Fruit fly (Drosophila melanogaster) whole organism, prepupa: Measurements from ENCODE around the gene CG32192.

Experiments
- Blimp-1 ChIP-seq: fragments of 200-800 bp; sonication (Bioruptor generic); optimal IDR thresholded peaks from 3 replicates; lab custom pipeline; 2017; ENCODE audit warnings: missing biosample characterization, missing genetic modification characterization, mild to moderate bottlenecking, moderate library complexity, missing genetic modification reagents
- CG10631 ChIP-seq: fragments of 200-800 bp; sonication (Bioruptor generic); optimal IDR thresholded peaks from 2 replicates; lab custom pipeline; 2016; ENCODE audit warnings: missing biosample characterization, missing genetic modification characterization
- CG11294 ChIP-seq: fragments of 200-800 bp; sonication (Bioruptor generic); IDR thresholded peaks from 2 replicates; pipeline ENCODE4 v1.3.6; 2022; ENCODE audit warnings: missing biosample characterization, missing genetic modification characterization
- CG11762 ChIP-seq: fragments of 200-800 bp; sonication (Bioruptor generic); optimal IDR thresholded peaks from 3 replicates; lab custom pipeline; 2016; ENCODE audit warnings: missing biosample characterization, missing genetic modification characterization; ENCODE audit not compliant: insufficient read depth
- CG11902 ChIP-seq: fragments of 200-800 bp; sonication (Bioruptor generic); optimal IDR thresholded peaks from 3 replicates; lab custom pipeline; 2016; ENCODE audit warnings: missing biosample characterization, missing genetic modification characterization
- CG15336 ChIP-seq: fragments of 200-800 bp; sonication (Bioruptor generic); IDR thresholded peaks from 2 replicates; pipeline ENCODE4 v1.3.6; 2022; ENCODE audit warnings: missing biosample characterization, missing genetic modification characterization
- CG1621 ChIP-seq: fragments of 200-800 bp; sonication (Bioruptor generic); optimal IDR thresholded peaks from 3 replicates; lab custom pipeline; 2018; ENCODE audit warnings: missing biosample characterization, mild to moderate bottlenecking, missing genetic modification characterization
- CG3032 ChIP-seq: fragments of 200-800 bp; optimal IDR thresholded peaks from 2 replicates; lab custom pipeline; 2019; ENCODE audit warnings: missing biosample characterization, mild to moderate bottlenecking, missing genetic modification characterization, moderate library complexity
- CG31627 ChIP-seq: fragments of 200-800 bp; sonication (Bioruptor generic); optimal IDR thresholded peaks from 3 replicates; lab custom pipeline; 2016; ENCODE audit warnings: missing biosample characterization, missing genetic modification characterization
- CG32006 ChIP-seq: fragments of 200-800 bp; sonication (Bioruptor generic); optimal IDR thresholded peaks from 3 replicates; lab custom pipeline; 2017; ENCODE audit warnings: missing biosample characterization, mild to moderate bottlenecking, missing genetic modification characterization
- CG3919 ChIP-seq: fragments of 200-800 bp; sonication (Bioruptor generic); optimal IDR thresholded peaks from 3 replicates; lab custom pipeline; 2016; ENCODE audit warnings: missing biosample characterization, missing genetic modification characterization
- CG4318 ChIP-seq: fragments of 200-800 bp; sonication (Bioruptor generic); optimal IDR thresholded peaks from 3 replicates; lab custom pipeline; 2017; ENCODE audit warnings: missing biosample characterization, mild to moderate bottlenecking, missing genetic modification characterization
- CG6163 ChIP-seq: fragments of 200-800 bp; sonication (Bioruptor generic); IDR thresholded peaks from 3 replicates; pipeline ENCODE4 v1.3.6; 2022; ENCODE audit warnings: missing biosample characterization, missing genetic modification characterization
- CG6276 ChIP-seq: fragments of 200-800 bp; sonication (Bioruptor generic); optimal IDR thresholded peaks from 2 replicates; lab custom pipeline; 2017; ENCODE audit warnings: missing biosample characterization, mild to moderate bottlenecking, missing genetic modification characterization
- CG6808 ChIP-seq: fragments of 200-800 bp; sonication (Bioruptor generic); optimal IDR thresholded peaks from 3 replicates; lab custom pipeline; 2017; ENCODE audit warnings: missing biosample characterization, missing genetic modification characterization, mild to moderate bottlenecking, moderate library complexity, missing genetic modification reagents
- CG6854 ChIP-seq: fragments of 200-800 bp; sonication (Bioruptor generic); optimal IDR thresholded peaks from 2 replicates; lab custom pipeline; 2017; ENCODE audit warnings: missing biosample characterization, mild to moderate bottlenecking, missing genetic modification characterization
- CG7368 ChIP-seq: fragments of 200-800 bp; sonication (Bioruptor generic); optimal IDR thresholded peaks from 3 replicates; lab custom pipeline; 2016; ENCODE audit warnings: missing biosample characterization, missing genetic modification characterization
- CG8119 ChIP-seq: fragments of 200-800 bp; sonication (Bioruptor generic); IDR thresholded peaks from 3 replicates; pipeline ENCODE4 v1.3.6; 2022; ENCODE audit warnings: missing biosample characterization, missing genetic modification characterization
- CG8319 ChIP-seq: fragments of 200-800 bp; sonication (Bioruptor generic); optimal IDR thresholded peaks from 3 replicates; lab custom pipeline; 2016; ENCODE audit warnings: missing biosample characterization, missing genetic modification characterization
- CG8632 ChIP-seq: fragments of 200-800 bp; sonication (Bioruptor generic); optimal IDR thresholded peaks from 3 replicates; lab custom pipeline; 2016; ENCODE audit warnings: missing biosample characterization, missing genetic modification characterization
- CG9139 ChIP-seq: fragments of 200-800 bp; sonication (Bioruptor generic); optimal IDR thresholded peaks from 3 replicates; lab custom pipeline; 2017; ENCODE audit warnings: missing biosample characterization, mild to moderate bottlenecking, missing genetic modification characterization
- Eip78C ChIP-seq: fragments of 200-800 bp; sonication (Bioruptor generic); peaks from one replicate; lab custom pipeline; 2016; ENCODE audit warnings: missing biosample characterization, missing genetic modification characterization
- Eip93F ChIP-seq: fragments of 200-800 bp; sonication (Bioruptor generic); optimal IDR thresholded peaks from 2 replicates; lab custom pipeline; 2016; ENCODE audit warnings: missing biosample characterization, mild to moderate bottlenecking, missing genetic modification characterization
- Ets96B ChIP-seq: fragments of 200-800 bp; optimal IDR thresholded peaks from 2 replicates; lab custom pipeline; 2019; ENCODE audit warnings: missing biosample characterization, mild to moderate bottlenecking, missing genetic modification characterization, moderate library complexity
- Gug ChIP-seq: fragments of 200-800 bp; sonication (Bioruptor generic); IDR thresholded peaks from 2 replicates; pipeline ENCODE4 v1.3.6; 2022; ENCODE audit warnings: missing biosample characterization, missing genetic modification characterization
- Hr38 ChIP-seq: sonication (Bioruptor generic); optimal IDR thresholded peaks from 2 replicates; lab custom pipeline; 2016; ENCODE audit warnings: missing biosample characterization, missing genetic modification characterization
- Hr39 ChIP-seq: fragments of 200-800 bp; sonication (Bioruptor generic); optimal IDR thresholded peaks from 2 replicates; lab custom pipeline; 2016; ENCODE audit warnings: missing biosample characterization, missing genetic modification characterization
- Met ChIP-seq: fragments of 200-800 bp; sonication (Bioruptor generic); optimal IDR thresholded peaks from 3 replicates; lab custom pipeline; 2016; ENCODE audit warnings: missing biosample characterization, missing genetic modification characterization
- OdsH ChIP-seq: fragments of 200-800 bp; sonication (Bioruptor generic); optimal IDR thresholded peaks from 3 replicates; lab custom pipeline; 2016; ENCODE audit warnings: missing biosample characterization, missing genetic modification characterization
- Smox ChIP-seq: fragments of 200-800 bp; sonication (Bioruptor generic); optimal IDR thresholded peaks from 3 replicates; lab custom pipeline; 2016; ENCODE audit warnings: missing biosample characterization, missing genetic modification characterization
- Sox14 ChIP-seq: fragments of 200-800 bp; sonication (Bioruptor generic); optimal IDR thresholded peaks from 3 replicates; lab custom pipeline; 2016; ENCODE audit warnings: missing biosample characterization, missing genetic modification characterization
- Sox15 ChIP-seq: fragments of 200-800 bp; sonication (Bioruptor generic); optimal IDR thresholded peaks from 3 replicates; lab custom pipeline; 2016; ENCODE audit warnings: missing biosample characterization, missing genetic modification characterization
- achi ChIP-seq: fragments of 200-800 bp; sonication (Bioruptor generic); optimal IDR thresholded peaks from 3 replicates; lab custom pipeline; 2016; ENCODE audit warnings: missing biosample characterization, missing genetic modification characterization
- acj6 ChIP-seq: fragments of 200-800 bp; sonication (Bioruptor generic); optimal IDR thresholded peaks from 3 replicates; lab custom pipeline; 2016; ENCODE audit warnings: missing biosample characterization, missing genetic modification characterization
- dac ChIP-seq: fragments of 200-800 bp; sonication (Bioruptor generic); optimal IDR thresholded peaks from 2 replicates; lab custom pipeline; 2017; ENCODE audit warnings: missing biosample characterization, mild to moderate bottlenecking, missing genetic modification characterization
- esn ChIP-seq: fragments of 200-800 bp; sonication (Bioruptor generic); optimal IDR thresholded peaks from 2 replicates; lab custom pipeline; 2016; ENCODE audit warnings: missing biosample characterization, mild to moderate bottlenecking, missing genetic modification characterization, moderate library complexity
- fd59A ChIP-seq: fragments of 200-800 bp; sonication (Bioruptor generic); optimal IDR thresholded peaks from 2 replicates; lab custom pipeline; 2017; ENCODE audit warnings: missing biosample characterization, mild to moderate bottlenecking, missing genetic modification characterization, missing genetic modification reagents
- fd85E ChIP-seq: fragments of 200-800 bp; sonication (Bioruptor generic); optimal IDR thresholded peaks from 3 replicates; lab custom pipeline; 2016; ENCODE audit warnings: missing biosample characterization, missing genetic modification characterization
- fkh ChIP-seq: fragments of 200-800 bp; sonication (Bioruptor generic); optimal IDR thresholded peaks from 3 replicates; lab custom pipeline; 2017; ENCODE audit warnings: missing biosample characterization, mild to moderate bottlenecking, missing genetic modification characterization, moderate library complexity
- net ChIP-seq: fragments of 200-800 bp; sonication (Bioruptor generic); optimal IDR thresholded peaks from 3 replicates; lab custom pipeline; 2016; ENCODE audit warnings: missing biosample characterization, missing genetic modification characterization
- pdm3 ChIP-seq: fragments of 200-800 bp; sonication (Bioruptor generic); optimal IDR thresholded peaks from 3 replicates; lab custom pipeline; 2016; ENCODE audit warnings: missing biosample characterization, missing genetic modification characterization
- spab ChIP-seq: fragments of 200-800 bp; sonication (Bioruptor generic); optimal IDR thresholded peaks from 2 replicates; lab custom pipeline; 2017; ENCODE audit warnings: missing biosample characterization, mild to moderate bottlenecking, missing genetic modification characterization, missing genetic modification reagents
- ss ChIP-seq, 2 experiments: fragments of 200-800 bp; sonication (Bioruptor generic); optimal IDR thresholded peaks; 2 replicates in 1 of 2; 3 replicates in 1 of 2; lab custom pipeline; 2017 to 2018; ENCODE audit warnings: mild to moderate bottlenecking in 2 of 2, missing biosample characterization in 2 of 2, missing genetic modification characterization in 2 of 2, moderate library complexity in 1 of 2
- svp ChIP-seq: fragments of 200-800 bp; sonication (Bioruptor generic); peaks from one replicate; lab custom pipeline; 2016; ENCODE audit warnings: missing biosample characterization, missing genetic modification characterization
- topi ChIP-seq: fragments of 200-800 bp; sonication (Bioruptor generic); optimal IDR thresholded peaks from 3 replicates; lab custom pipeline; 2016; ENCODE audit warnings: missing biosample characterization, missing genetic modification characterization
- vri ChIP-seq: fragments of 200-800 bp; sonication (Bioruptor generic); optimal IDR thresholded peaks from 3 replicates; lab custom pipeline; 2016; ENCODE audit warnings: missing biosample characterization, mild to moderate bottlenecking, missing genetic modification characterization

Gene CG32192

dm6 chr3L:18077649-18078417 lies 37.7 kb downstream of the CG32192 start (continued):
- peak; percentile 57 for TF ChIP-seq topi (GFP tag; lab: Kevin White, UChicago)
- peak; percentile 57 for TF ChIP-seq Blimp-1 (GFP tag; lab: Kevin White, UChicago)
- peak; percentile 97 for TF ChIP-seq spab (GFP tag; lab: Kevin White, UChicago)
- TF ChIP-seq Met (GFP tag; lab: Kevin White, UChicago), result peak; percentile 46
- TF ChIP-seq CG8319 (GFP tag; lab: Kevin White, UChicago), result peak; percentile 64
- peak; percentile 94 for TF ChIP-seq Gug (GFP tag; lab: Robert Waterston, UW)
- peak; percentile 43 for TF ChIP-seq CG31627 (GFP tag; lab: Kevin White, UChicago)
- peak; percentile 84 for TF ChIP-seq Sox14 (GFP tag; lab: Kevin White, UChicago)
- TF ChIP-seq acj6 (GFP tag; lab: Kevin White, UChicago), result peak; percentile 92
- TF ChIP-seq CG11762 (GFP tag; lab: Kevin White, UChicago), result peak; percentile 91
- no peak for TF ChIP-seq fkh (GFP tag; lab: Kevin White, UChicago)
- TF ChIP-seq CG3919, result peak; percentile 91
- peak; percentile 98 for TF ChIP-seq CG3032 (tag; lab: Kevin White, UChicago)
- peak; percentile 87 for TF ChIP-seq dac (GFP tag; lab: Kevin White, UChicago)
- TF ChIP-seq Eip93F (GFP tag; lab: Kevin White, UChicago), result no peak
- TF ChIP-seq Ets96B (tag; lab: Kevin White, UChicago), result peak; percentile 97
- peak; percentile 96 for TF ChIP-seq CG4318 (GFP tag; lab: Kevin White, UChicago)
- peak; percentile 45 for TF ChIP-seq Smox (GFP tag; lab: Kevin White, UChicago)
- TF ChIP-seq CG6276 (GFP tag; lab: Kevin White, UChicago), result peak; percentile 96
- peak; percentile 94 for TF ChIP-seq fd59A (GFP tag; lab: Kevin White, UChicago)
- peak; percentile 85 for TF ChIP-seq CG1621 (tag; lab: Kevin White, UChicago)
- peak; percentile 67 for TF ChIP-seq esn (GFP tag; lab: Kevin White, UChicago)
- TF ChIP-seq CG32006, result peak; percentile 98
- peak; percentile 95 for TF ChIP-seq achi (GFP tag; lab: Kevin White, UChicago)
- TF ChIP-seq Hr39, result peak; percentile 34
- peak; percentile 80 for TF ChIP-seq CG7368 (GFP tag; lab: Kevin White, UChicago)

- TF ChIP-seq CG6276 (GFP tag; lab: Kevin White, UChicago), result peak; percentile 54
- TF ChIP-seq CG4318 (GFP tag; lab: Kevin White, UChicago), result peak; percentile 70
- TF ChIP-seq CG6808, result peak; percentile 77
- TF ChIP-seq net (GFP tag; lab: Kevin White, UChicago), result peak; percentile 23
- TF ChIP-seq Gug (GFP tag; lab: Robert Waterston, UW), result peak; percentile 36; the same call in 1 of the 2 replicates
- TF ChIP-seq Eip78C (GFP tag; lab: Kevin White, UChicago), result peak; percentile 92
- TF ChIP-seq svp, result peak; percentile 60
- TF ChIP-seq Ets96B (tag; lab: Kevin White, UChicago), result peak; percentile 46
- no peak; the same call in 1 of the 2 replicates for TF ChIP-seq CG11294 (GFP tag; lab: Robert Waterston, UW)
- TF ChIP-seq CG6163 (GFP tag; lab: Robert Waterston, UW), result no peak
- TF ChIP-seq CG8119 (GFP tag; lab: Robert Waterston, UW), result peak; percentile 79
- peak; percentile 0 for TF ChIP-seq topi (GFP tag; lab: Kevin White, UChicago)
- no peak for TF ChIP-seq CG11902 (GFP tag; lab: Kevin White, UChicago)
- no peak for TF ChIP-seq dac (GFP tag; lab: Kevin White, UChicago)
- peak; percentile 76 for TF ChIP-seq CG10631 (GFP tag; lab: Kevin White, UChicago)
- peak; percentile 43 for TF ChIP-seq CG3919
- no peak for TF ChIP-seq fd85E
- no peak for TF ChIP-seq Blimp-1 (GFP tag; lab: Kevin White, UChicago)
- peak; percentile 20 for TF ChIP-seq OdsH (GFP tag; lab: Kevin White, UChicago)
- peak; percentile 59 for TF ChIP-seq pdm3
- TF ChIP-seq CG6854 (GFP tag; lab: Kevin White, UChicago), result no peak
- peak; percentile 12 for TF ChIP-seq Sox15
- peak in 1 of 2 experiments; percentile 60 for TF ChIP-seq ss (GFP tag; optimal IDR thresholded peaks at IDR 0.05; lab: Kevin White, UChicago)
- TF ChIP-seq CG9139 (GFP tag; lab: Kevin White, UChicago), result no peak
- TF ChIP-seq CG15336 (GFP tag; lab: Robert Waterston, UW), result peak; percentile 81
- no peak for TF ChIP-seq Smox (GFP tag; lab: Kevin White, UChicago)
- TF ChIP-seq acj6 (GFP tag; lab: Kevin White, UChicago), result peak; percentile 63
- TF ChIP-seq Hr38 (GFP tag; lab: Kevin White, UChicago), result no peak
- TF ChIP-seq vri (GFP tag; lab: Kevin White, UChicago), result no peak
- TF ChIP-seq CG31627 (GFP tag; lab: Kevin White, UChicago), result peak; percentile 12
- peak; percentile 74 for TF ChIP-seq Sox14 (GFP tag; lab: Kevin White, UChicago)
- peak; percentile 31 for TF ChIP-seq CG8632 (GFP tag; lab: Kevin White, UChicago)
- TF ChIP-seq CG3032 (tag; lab: Kevin White, UChicago), result peak; percentile 70
These were observed 38.5 kb downstream of the CG32192 start for dm6 chr3L:18078614-18079013.
